Fruit fly (Drosophila melanogaster): ENCODE data around the gene CG42813.

The CG42813 gene

dm6 chr3R:27201538-27202281 lies 26.7 kb downstream of the CG42813 start (continued):
- TF ChIP-seq Met (GFP tag; optimal IDR thresholded peaks at IDR 0.05), result peak; percentile 82
- TF ChIP-seq CG6276 (GFP tag; optimal IDR thresholded peaks at IDR 0.05), result no peak
- no peak for TF ChIP-seq Hr38 (GFP tag; optimal IDR thresholded peaks at IDR 0.05)
- peak; percentile 81 for TF ChIP-seq svp (GFP tag)
- TF ChIP-seq spab (GFP tag; optimal IDR thresholded peaks at IDR 0.05), result peak; percentile 87
- TF ChIP-seq CG3032 (tag; optimal IDR thresholded peaks at IDR 0.05), result peak; percentile 90
- peak; percentile 22 for TF ChIP-seq Hr39 (GFP tag; optimal IDR thresholded peaks at IDR 0.05)
- TF ChIP-seq OdsH (GFP tag; optimal IDR thresholded peaks at IDR 0.05), result peak; percentile 73
- TF ChIP-seq Sox15 (GFP tag; optimal IDR thresholded peaks at IDR 0.05), result peak; percentile 35
- peak; percentile 62; the same call in 2 of the 3 replicates for TF ChIP-seq CG6163 (GFP tag; IDR thresholded peaks at IDR 0.05)
- TF ChIP-seq fkh (GFP tag; optimal IDR thresholded peaks at IDR 0.05), result no peak
- TF ChIP-seq acj6 (GFP tag; optimal IDR thresholded peaks at IDR 0.05), result peak; percentile 75
- peak; percentile 44 for TF ChIP-seq Blimp-1 (GFP tag; optimal IDR thresholded peaks at IDR 0.05)
- peak; percentile 89 for TF ChIP-seq CG6808 (GFP tag; optimal IDR thresholded peaks at IDR 0.05)
- peak; percentile 5 for TF ChIP-seq Sox102F (GFP tag; optimal IDR thresholded peaks at IDR 0.05)
- TF ChIP-seq CG32006 (GFP tag; optimal IDR thresholded peaks at IDR 0.05), result peak; percentile 37
- TF ChIP-seq CG8119 (GFP tag; IDR thresholded peaks at IDR 0.05), result peak; percentile 69

- TF ChIP-seq CG10669 (GFP tag; optimal IDR thresholded peaks at IDR 0.05) (peak; percentile 67), CG9139 (GFP tag; optimal IDR thresholded peaks at IDR 0.05) (no peak), CG3032 (tag; optimal IDR thresholded peaks at IDR 0.05) (peak; percentile 76), eg (GFP tag; IDR thresholded peaks at IDR 0.05) (no peak), Eip93F (GFP tag; optimal IDR thresholded peaks at IDR 0.05) (no peak), CG1621 (tag; optimal IDR thresholded peaks at IDR 0.05) (no peak), salr (GFP tag; optimal IDR thresholded peaks at IDR 0.05) (peak in 1 of 2 experiments; percentile 12), CG11762 (GFP tag; optimal IDR thresholded peaks at IDR 0.05; ENCODE audit: insufficient read depth) (peak; percentile 48), vri (GFP tag; optimal IDR thresholded peaks at IDR 0.05) (no peak), Smox (GFP tag; optimal IDR thresholded peaks at IDR 0.05) (peak; percentile 29), Gug (GFP tag; IDR thresholded peaks at IDR 0.05) (no peak), dac (GFP tag; optimal IDR thresholded peaks at IDR 0.05) (no peak), CG8319 (GFP tag; optimal IDR thresholded peaks at IDR 0.05) (peak; percentile 40), CG32006 (GFP tag; optimal IDR thresholded peaks at IDR 0.05) (no peak), achi (GFP tag; optimal IDR thresholded peaks at IDR 0.05) (peak; percentile 25), CG7368 (GFP tag; optimal IDR thresholded peaks at IDR 0.05) (peak; percentile 24), CG6792 (GFP tag; optimal IDR thresholded peaks at IDR 0.05) (peak; percentile 27), Ets96B (tag; optimal IDR thresholded peaks at IDR 0.05) (peak; percentile 57), CG11294 (GFP tag; IDR thresholded peaks at IDR 0.05) (no peak), CG15336 (GFP tag; IDR thresholded peaks at IDR 0.05) (no peak), lz (GFP tag; optimal IDR thresholded peaks at IDR 0.05) (peak; percentile 25), Lpt (GFP tag; optimal IDR thresholded peaks at IDR 0.05) (no peak), CG8632 (GFP tag; optimal IDR thresholded peaks at IDR 0.05) (peak; percentile 39), Met (GFP tag; optimal IDR thresholded peaks at IDR 0.05) (no peak), fd85E (GFP tag; optimal IDR thresholded peaks at IDR 0.05) (no peak), dsx (GFP tag; optimal IDR thresholded peaks at IDR 0.05; ENCODE audit: poor library complexity, severe bottlenecking) (peak; percentile 0), Sox102F (GFP tag; optimal IDR thresholded peaks at IDR 0.05) (peak; percentile 13), Hr39 (GFP tag; optimal IDR thresholded peaks at IDR 0.05) (peak; percentile 27), Blimp-1 (GFP tag; optimal IDR thresholded peaks at IDR 0.05) (no peak), topi (GFP tag; optimal IDR thresholded peaks at IDR 0.05) (peak; percentile 9), Ets21C (GFP tag; optimal IDR thresholded peaks at IDR 0.05) (no peak), fd59A (GFP tag; optimal IDR thresholded peaks at IDR 0.05) (peak; percentile 47), esn (GFP tag; optimal IDR thresholded peaks at IDR 0.05) (peak; percentile 42), Hr4 (GFP tag; optimal IDR thresholded peaks at IDR 0.05) (no peak), Sox15 (GFP tag; optimal IDR thresholded peaks at IDR 0.05) (peak; percentile 47), CG6163 (GFP tag; IDR thresholded peaks at IDR 0.05) (0 out of 3 replicates have a peak, but pooled peaks have one; percentile 24), OdsH (GFP tag; optimal IDR thresholded peaks at IDR 0.05) (peak; percentile 29)
Measured at dm6 chr3R:27198883-27199780, 29.2 kb downstream of the CG42813 start.

All from whole organism, prepupa.